Fruit fly (Drosophila melanogaster) whole organism, prepupa: Measurements from ENCODE around the gene slp1.
A peak's percentile ranks its signal among the peaks of the same experiment; 100 is the strongest.

Experiments
- Blimp-1 ChIP-seq: fragments of 200-800 bp; sonication (Bioruptor generic); optimal IDR thresholded peaks from 3 replicates; lab custom pipeline; 2017; ENCODE audit warnings: missing biosample characterization, missing genetic modification characterization, mild to moderate bottlenecking, moderate library complexity, missing genetic modification reagents
- CG10631 ChIP-seq: fragments of 200-800 bp; sonication (Bioruptor generic); optimal IDR thresholded peaks from 2 replicates; lab custom pipeline; 2016; ENCODE audit warnings: missing biosample characterization, missing genetic modification characterization
- CG11294 ChIP-seq: fragments of 200-800 bp; sonication (Bioruptor generic); IDR thresholded peaks from 2 replicates; pipeline ENCODE4 v1.3.6; 2022; ENCODE audit warnings: missing biosample characterization, missing genetic modification characterization
- CG11762 ChIP-seq: fragments of 200-800 bp; sonication (Bioruptor generic); optimal IDR thresholded peaks from 3 replicates; lab custom pipeline; 2016; ENCODE audit warnings: missing biosample characterization, missing genetic modification characterization; ENCODE audit not compliant: insufficient read depth
- CG15336 ChIP-seq: fragments of 200-800 bp; sonication (Bioruptor generic); IDR thresholded peaks from 2 replicates; pipeline ENCODE4 v1.3.6; 2022; ENCODE audit warnings: missing biosample characterization, missing genetic modification characterization
- CG1621 ChIP-seq: fragments of 200-800 bp; sonication (Bioruptor generic); optimal IDR thresholded peaks from 3 replicates; lab custom pipeline; 2018; ENCODE audit warnings: missing biosample characterization, mild to moderate bottlenecking, missing genetic modification characterization
- CG32006 ChIP-seq: fragments of 200-800 bp; sonication (Bioruptor generic); optimal IDR thresholded peaks from 3 replicates; lab custom pipeline; 2017; ENCODE audit warnings: missing biosample characterization, mild to moderate bottlenecking, missing genetic modification characterization
- CG34406 ChIP-seq: fragments of 200-800 bp; sonication (Bioruptor generic); optimal IDR thresholded peaks from 3 replicates; lab custom pipeline; 2016; ENCODE audit warnings: missing biosample characterization, missing genetic modification characterization
- CG3919 ChIP-seq: fragments of 200-800 bp; sonication (Bioruptor generic); optimal IDR thresholded peaks from 3 replicates; lab custom pipeline; 2016; ENCODE audit warnings: missing biosample characterization, missing genetic modification characterization
- CG4318 ChIP-seq: fragments of 200-800 bp; sonication (Bioruptor generic); optimal IDR thresholded peaks from 3 replicates; lab custom pipeline; 2017; ENCODE audit warnings: missing biosample characterization, mild to moderate bottlenecking, missing genetic modification characterization
- CG6276 ChIP-seq: fragments of 200-800 bp; sonication (Bioruptor generic); optimal IDR thresholded peaks from 2 replicates; lab custom pipeline; 2017; ENCODE audit warnings: missing biosample characterization, mild to moderate bottlenecking, missing genetic modification characterization
- CG6854 ChIP-seq: fragments of 200-800 bp; sonication (Bioruptor generic); optimal IDR thresholded peaks from 2 replicates; lab custom pipeline; 2017; ENCODE audit warnings: missing biosample characterization, mild to moderate bottlenecking, missing genetic modification characterization
- CG7368 ChIP-seq: fragments of 200-800 bp; sonication (Bioruptor generic); optimal IDR thresholded peaks from 3 replicates; lab custom pipeline; 2016; ENCODE audit warnings: missing biosample characterization, missing genetic modification characterization
- CG8119 ChIP-seq: fragments of 200-800 bp; sonication (Bioruptor generic); IDR thresholded peaks from 3 replicates; pipeline ENCODE4 v1.3.6; 2022; ENCODE audit warnings: missing biosample characterization, missing genetic modification characterization
- CG8319 ChIP-seq: fragments of 200-800 bp; sonication (Bioruptor generic); optimal IDR thresholded peaks from 3 replicates; lab custom pipeline; 2016; ENCODE audit warnings: missing biosample characterization, missing genetic modification characterization
- CG9139 ChIP-seq: fragments of 200-800 bp; sonication (Bioruptor generic); optimal IDR thresholded peaks from 3 replicates; lab custom pipeline; 2017; ENCODE audit warnings: missing biosample characterization, mild to moderate bottlenecking, missing genetic modification characterization
- Eip75B ChIP-seq: fragments of 200-800 bp; sonication (Bioruptor generic); optimal IDR thresholded peaks from 3 replicates; lab custom pipeline; 2016; ENCODE audit warnings: missing biosample characterization, missing genetic modification characterization
- Eip78C ChIP-seq: fragments of 200-800 bp; sonication (Bioruptor generic); peaks from one replicate; lab custom pipeline; 2016; ENCODE audit warnings: missing biosample characterization, missing genetic modification characterization
- Eip93F ChIP-seq: fragments of 200-800 bp; sonication (Bioruptor generic); optimal IDR thresholded peaks from 2 replicates; lab custom pipeline; 2016; ENCODE audit warnings: missing biosample characterization, mild to moderate bottlenecking, missing genetic modification characterization
- Ets96B ChIP-seq: fragments of 200-800 bp; optimal IDR thresholded peaks from 2 replicates; lab custom pipeline; 2019; ENCODE audit warnings: missing biosample characterization, mild to moderate bottlenecking, missing genetic modification characterization, moderate library complexity
- Lpt ChIP-seq: fragments of 200-800 bp; sonication (Bioruptor generic); optimal IDR thresholded peaks from 3 replicates; lab custom pipeline; 2016; ENCODE audit warnings: missing biosample characterization, missing genetic modification characterization
- Met ChIP-seq: fragments of 200-800 bp; sonication (Bioruptor generic); optimal IDR thresholded peaks from 3 replicates; lab custom pipeline; 2016; ENCODE audit warnings: missing biosample characterization, missing genetic modification characterization
- OdsH ChIP-seq: fragments of 200-800 bp; sonication (Bioruptor generic); optimal IDR thresholded peaks from 3 replicates; lab custom pipeline; 2016; ENCODE audit warnings: missing biosample characterization, missing genetic modification characterization
- Smox ChIP-seq: fragments of 200-800 bp; sonication (Bioruptor generic); optimal IDR thresholded peaks from 3 replicates; lab custom pipeline; 2016; ENCODE audit warnings: missing biosample characterization, missing genetic modification characterization
- Sox102F ChIP-seq: fragments of 200-800 bp; sonication (Bioruptor generic); optimal IDR thresholded peaks from 2 replicates; lab custom pipeline; 2016; ENCODE audit warnings: missing biosample characterization, mild to moderate bottlenecking, missing genetic modification characterization
- Sox14 ChIP-seq: fragments of 200-800 bp; sonication (Bioruptor generic); optimal IDR thresholded peaks from 3 replicates; lab custom pipeline; 2016; ENCODE audit warnings: missing biosample characterization, missing genetic modification characterization
- Sox15 ChIP-seq: fragments of 200-800 bp; sonication (Bioruptor generic); optimal IDR thresholded peaks from 3 replicates; lab custom pipeline; 2016; ENCODE audit warnings: missing biosample characterization, missing genetic modification characterization
- achi ChIP-seq: fragments of 200-800 bp; sonication (Bioruptor generic); optimal IDR thresholded peaks from 3 replicates; lab custom pipeline; 2016; ENCODE audit warnings: missing biosample characterization, missing genetic modification characterization
- acj6 ChIP-seq: fragments of 200-800 bp; sonication (Bioruptor generic); optimal IDR thresholded peaks from 3 replicates; lab custom pipeline; 2016; ENCODE audit warnings: missing biosample characterization, missing genetic modification characterization
- cyc ChIP-seq: fragments of 200-800 bp; sonication (Bioruptor generic); optimal IDR thresholded peaks from 3 replicates; lab custom pipeline; 2016; ENCODE audit warnings: missing biosample characterization, missing genetic modification characterization
- dac ChIP-seq: fragments of 200-800 bp; sonication (Bioruptor generic); optimal IDR thresholded peaks from 2 replicates; lab custom pipeline; 2017; ENCODE audit warnings: missing biosample characterization, mild to moderate bottlenecking, missing genetic modification characterization
- dsx ChIP-seq: fragments of 200-800 bp; optimal IDR thresholded peaks from 3 replicates; lab custom pipeline; 2019; ENCODE audit warnings: missing biosample characterization, mild to moderate bottlenecking, missing genetic modification characterization, moderate library complexity; ENCODE audit not compliant: poor library complexity, severe bottlenecking
- eg ChIP-seq: fragments of 200-800 bp; sonication (Bioruptor generic); IDR thresholded peaks from 3 replicates; pipeline ENCODE4 v1.3.6; 2022; ENCODE audit warnings: missing biosample characterization, missing genetic modification characterization
- esn ChIP-seq: fragments of 200-800 bp; sonication (Bioruptor generic); optimal IDR thresholded peaks from 2 replicates; lab custom pipeline; 2016; ENCODE audit warnings: missing biosample characterization, mild to moderate bottlenecking, missing genetic modification characterization, moderate library complexity
- fd59A ChIP-seq: fragments of 200-800 bp; sonication (Bioruptor generic); optimal IDR thresholded peaks from 2 replicates; lab custom pipeline; 2017; ENCODE audit warnings: missing biosample characterization, mild to moderate bottlenecking, missing genetic modification characterization, missing genetic modification reagents
- fd85E ChIP-seq: fragments of 200-800 bp; sonication (Bioruptor generic); optimal IDR thresholded peaks from 3 replicates; lab custom pipeline; 2016; ENCODE audit warnings: missing biosample characterization, missing genetic modification characterization
- fkh ChIP-seq: fragments of 200-800 bp; sonication (Bioruptor generic); optimal IDR thresholded peaks from 3 replicates; lab custom pipeline; 2017; ENCODE audit warnings: missing biosample characterization, mild to moderate bottlenecking, missing genetic modification characterization, moderate library complexity
- lz ChIP-seq: fragments of 200-800 bp; sonication (Bioruptor generic); optimal IDR thresholded peaks from 3 replicates; lab custom pipeline; 2016; ENCODE audit warnings: missing biosample characterization, missing genetic modification characterization
- pdm3 ChIP-seq: fragments of 200-800 bp; sonication (Bioruptor generic); optimal IDR thresholded peaks from 3 replicates; lab custom pipeline; 2016; ENCODE audit warnings: missing biosample characterization, missing genetic modification characterization
- salr ChIP-seq, 2 experiments: fragments of 200-800 bp; sonication (Bioruptor generic); optimal IDR thresholded peaks; 3 replicates each; lab custom pipeline; 2016 to 2018; ENCODE audit warnings: missing biosample characterization in 2 of 2, missing genetic modification characterization in 2 of 2, mild to moderate bottlenecking in 1 of 2
- spab ChIP-seq: fragments of 200-800 bp; sonication (Bioruptor generic); optimal IDR thresholded peaks from 2 replicates; lab custom pipeline; 2017; ENCODE audit warnings: missing biosample characterization, mild to moderate bottlenecking, missing genetic modification characterization, missing genetic modification reagents
- ss ChIP-seq, 2 experiments: fragments of 200-800 bp; sonication (Bioruptor generic); optimal IDR thresholded peaks; 2 replicates in 1 of 2; 3 replicates in 1 of 2; lab custom pipeline; 2017 to 2018; ENCODE audit warnings: mild to moderate bottlenecking in 2 of 2, missing biosample characterization in 2 of 2, missing genetic modification characterization in 2 of 2, moderate library complexity in 1 of 2
- svp ChIP-seq: fragments of 200-800 bp; sonication (Bioruptor generic); peaks from one replicate; lab custom pipeline; 2016; ENCODE audit warnings: missing biosample characterization, missing genetic modification characterization
- vri ChIP-seq: fragments of 200-800 bp; sonication (Bioruptor generic); optimal IDR thresholded peaks from 3 replicates; lab custom pipeline; 2016; ENCODE audit warnings: missing biosample characterization, mild to moderate bottlenecking, missing genetic modification characterization

The slp1 gene

DNA sequence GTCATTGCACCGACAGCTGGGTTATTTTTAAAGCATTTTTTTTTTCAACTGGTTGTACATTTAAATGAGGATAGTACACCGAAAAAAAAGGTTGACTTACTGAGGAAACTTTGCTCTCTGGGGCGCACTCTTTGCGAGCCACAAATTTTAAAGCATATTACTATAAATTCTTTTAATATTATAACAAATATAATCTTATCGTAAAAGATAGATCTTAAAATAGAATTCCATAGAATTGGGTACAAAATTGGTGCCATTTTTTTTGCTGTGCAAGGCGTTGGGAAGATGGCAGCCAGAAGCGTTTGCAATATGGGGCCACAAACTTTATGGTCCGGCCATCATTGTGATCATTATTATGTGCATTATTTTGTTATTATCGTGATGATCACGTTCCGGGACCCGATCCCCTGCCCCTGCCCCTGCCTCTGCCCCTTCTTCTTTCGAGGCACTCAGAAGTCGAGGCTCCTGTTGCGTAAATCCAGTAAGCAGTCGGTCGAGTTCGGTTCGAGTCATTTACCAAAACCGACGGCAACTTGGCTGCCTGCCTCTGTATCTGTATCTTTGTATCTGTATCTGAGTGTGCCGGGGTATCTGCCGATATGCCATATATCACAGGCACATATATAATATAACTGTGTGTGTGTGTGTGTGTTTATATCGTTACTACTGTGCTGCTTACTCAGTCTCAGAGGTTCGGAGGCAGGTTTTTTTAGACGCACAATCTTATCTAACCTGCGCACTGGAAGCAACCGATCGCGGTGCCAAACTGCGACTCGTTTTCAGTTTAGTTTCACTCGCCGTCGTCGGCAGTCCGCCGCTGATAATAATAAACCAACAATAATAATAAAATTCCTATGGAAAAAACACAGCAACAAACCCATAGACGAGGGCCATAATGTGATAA is 47.1 kb upstream of the slp1 start (continued):
- TF ChIP-seq CG6276 (peak; percentile 71), CG15336 (GFP tag; lab: Robert Waterston, UW) (peak; percentile 80), dac (peak; percentile 49), CG1621 (tag; lab: Kevin White, UChicago) (peak; percentile 68), Sox14 (GFP tag; lab: Kevin White, UChicago) (peak; percentile 66), CG7368 (GFP tag; lab: Kevin White, UChicago) (peak; percentile 31), eg (GFP tag; lab: Robert Waterston, UW) (peak; percentile 81), CG4318 (GFP tag; lab: Kevin White, UChicago) (peak; percentile 78), Sox15 (GFP tag; lab: Kevin White, UChicago) (peak; percentile 36), Eip78C (peak; percentile 93), CG9139 (GFP tag; lab: Kevin White, UChicago) (peak; percentile 52), CG32006 (GFP tag; lab: Kevin White, UChicago) (peak; percentile 88), CG34406 (GFP tag; lab: Kevin White, UChicago) (peak; percentile 83), CG6854 (GFP tag; lab: Kevin White, UChicago) (peak; percentile 49), fd59A (GFP tag; lab: Kevin White, UChicago) (peak; percentile 78), fkh (GFP tag; lab: Kevin White, UChicago) (peak; percentile 54), Lpt (GFP tag; lab: Kevin White, UChicago) (peak; percentile 47), esn (GFP tag; lab: Kevin White, UChicago) (peak; percentile 85), CG8119 (GFP tag; lab: Robert Waterston, UW) (peak; percentile 77), CG3919 (GFP tag; lab: Kevin White, UChicago) (peak; percentile 87), Sox102F (GFP tag; lab: Kevin White, UChicago) (peak; percentile 87), Eip93F (GFP tag; lab: Kevin White, UChicago) (peak; percentile 11), spab (peak; percentile 79), achi (GFP tag; lab: Kevin White, UChicago) (peak; percentile 82), fd85E (GFP tag; lab: Kevin White, UChicago) (peak; percentile 36), CG11294 (GFP tag; lab: Robert Waterston, UW) (peak; percentile 42; the same call in 1 of the 2 replicates), CG10631 (GFP tag; lab: Kevin White, UChicago) (peak; percentile 86), Eip75B (GFP tag; lab: Kevin White, UChicago) (peak; percentile 48), dsx (GFP tag; lab: Kevin White, UChicago) (peak; percentile 76)

DNA sequence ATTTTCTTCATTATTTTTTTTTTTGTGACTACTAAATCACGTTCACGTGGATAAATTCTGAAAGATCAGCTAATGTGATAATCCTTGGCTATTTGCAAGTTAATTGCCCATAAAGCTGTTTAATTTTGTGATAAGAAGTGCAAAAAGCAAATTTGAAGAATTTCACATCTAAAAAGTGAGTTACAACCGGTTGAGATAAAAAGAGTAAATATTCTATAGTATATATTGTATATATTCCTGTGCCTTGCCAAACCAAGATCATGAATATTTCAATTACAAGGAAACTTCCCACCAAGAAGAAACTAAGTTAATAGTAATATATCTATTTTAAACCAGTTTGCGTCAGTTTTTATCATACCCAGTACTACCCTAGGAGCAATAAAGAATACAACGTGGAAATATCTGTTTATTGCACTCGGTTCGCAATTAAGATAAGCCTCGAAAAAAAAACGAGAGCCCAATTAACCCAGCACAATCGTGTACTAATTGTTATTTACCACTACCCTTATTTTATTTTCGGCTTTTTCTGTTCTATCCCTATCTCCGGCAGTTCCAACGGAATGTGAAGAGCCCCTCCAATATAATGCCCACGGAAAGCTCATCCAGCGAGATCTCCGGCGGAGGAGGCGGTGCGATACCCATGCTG is 46.2 kb upstream of the slp1 start:
- TF ChIP-seq esn (GFP tag; lab: Kevin White, UChicago), result peak; percentile 38
- TF ChIP-seq cyc (GFP tag; lab: Kevin White, UChicago), result no peak
- no peak for TF ChIP-seq CG11762 (GFP tag; lab: Kevin White, UChicago)
- TF ChIP-seq svp (GFP tag; lab: Kevin White, UChicago), result peak; percentile 71
- TF ChIP-seq acj6 (GFP tag; lab: Kevin White, UChicago), result peak; percentile 21
- TF ChIP-seq Met, result peak; percentile 8
- peak; percentile 80 for TF ChIP-seq Eip78C
- TF ChIP-seq CG34406 (GFP tag; lab: Kevin White, UChicago), result peak; percentile 43
- TF ChIP-seq ss (GFP tag; optimal IDR thresholded peaks at IDR 0.05; lab: Kevin White, UChicago), result no peak
- no peak for TF ChIP-seq OdsH (GFP tag; lab: Kevin White, UChicago)
- no peak for TF ChIP-seq Eip93F (GFP tag; lab: Kevin White, UChicago)
- TF ChIP-seq lz (GFP tag; lab: Kevin White, UChicago), result peak; percentile 4
- peak; percentile 2 for TF ChIP-seq pdm3 (GFP tag; lab: Kevin White, UChicago)
- no peak for TF ChIP-seq Ets96B (tag; lab: Kevin White, UChicago)
- peak; percentile 14 for TF ChIP-seq vri (GFP tag; lab: Kevin White, UChicago)
- no peak for TF ChIP-seq Blimp-1 (GFP tag; lab: Kevin White, UChicago)
- peak in 1 of 2 experiments; percentile 8 for TF ChIP-seq salr (GFP tag; optimal IDR thresholded peaks at IDR 0.05; lab: Kevin White, UChicago)
- peak; percentile 35 for TF ChIP-seq CG10631 (GFP tag; lab: Kevin White, UChicago)
- TF ChIP-seq spab, result no peak
- no peak for TF ChIP-seq CG8319 (GFP tag; lab: Kevin White, UChicago)
- peak; percentile 10 for TF ChIP-seq Smox (GFP tag; lab: Kevin White, UChicago)
- TF ChIP-seq CG32006 (GFP tag; lab: Kevin White, UChicago), result peak; percentile 29
